Worm (Caenorhabditis elegans) whole organism, late embryonic: ENCODE data around the gene best-20.

Source experiments
- C08G9.2 ChIP-seq: sonication (generic microtip); optimal IDR thresholded peaks from 2 replicates; lab custom pipeline; 2016; ENCODE audit warnings: mild to moderate bottlenecking, missing genetic modification characterization, moderate library complexity, missing compliant biosample characterization
- K02D7.2 ChIP-seq: sonication (generic microtip); optimal IDR thresholded peaks from 2 replicates; lab custom pipeline; 2017; ENCODE audit warnings: mild to moderate bottlenecking, missing genetic modification characterization, missing compliant biosample characterization
- ahr-1 ChIP-seq: sonication (generic microtip); optimal IDR thresholded peaks from 2 replicates; lab custom pipeline; 2016; ENCODE audit warnings: missing genetic modification characterization, missing compliant biosample characterization
- ceh-14 ChIP-seq: sonication (generic microtip); optimal IDR thresholded peaks from 2 replicates; lab custom pipeline; 2016; ENCODE audit warnings: missing genotype, missing genetic modification characterization, missing compliant biosample characterization
- ceh-2 ChIP-seq: sonication (generic microtip); optimal IDR thresholded peaks from 2 replicates; lab custom pipeline; 2016; ENCODE audit warnings: missing genotype, missing genetic modification characterization, missing compliant biosample characterization
- ceh-24 ChIP-seq: sonication (generic microtip); optimal IDR thresholded peaks from 2 replicates; lab custom pipeline; 2016; ENCODE audit warnings: mild to moderate bottlenecking, missing genetic modification characterization, missing compliant biosample characterization
- ceh-30 ChIP-seq: fragments of 150-350 bp; optimal IDR thresholded peaks from 2 replicates; lab custom pipeline; 2014; ENCODE audit warnings: missing biosample characterization, missing genetic modification characterization
- ceh-31 ChIP-seq: sonication (generic microtip); optimal IDR thresholded peaks from 2 replicates; lab custom pipeline; 2016; ENCODE audit warnings: missing genetic modification characterization, missing compliant biosample characterization
- ceh-34 ChIP-seq: sonication (generic microtip); optimal IDR thresholded peaks from 2 replicates; lab custom pipeline; 2016; ENCODE audit warnings: mild to moderate bottlenecking, missing genetic modification characterization, missing compliant biosample characterization
- ceh-6 ChIP-seq: fragments of 200-800 bp; sonication (Bioruptor generic); optimal IDR thresholded peaks from 2 replicates; lab custom pipeline; 2018; ENCODE audit warnings: mild to moderate bottlenecking, missing genetic modification characterization, missing compliant biosample characterization
- che-1 ChIP-seq: sonication (generic microtip); optimal IDR thresholded peaks from 2 replicates; lab custom pipeline; 2016; ENCODE audit warnings: mild to moderate bottlenecking, missing genetic modification characterization, missing compliant biosample characterization
- dmd-4 ChIP-seq: sonication (generic microtip); optimal IDR thresholded peaks from 2 replicates; lab custom pipeline; 2016; ENCODE audit warnings: borderline replicate concordance, missing genetic modification characterization, missing compliant biosample characterization
- dve-1 ChIP-seq: sonication (generic microtip); optimal IDR thresholded peaks from 2 replicates; lab custom pipeline; 2017; ENCODE audit warnings: antibody characterized with exemption, mild to moderate bottlenecking, missing genetic modification characterization, missing compliant biosample characterization
- elt-2 ChIP-seq: sonication (generic microtip); optimal IDR thresholded peaks from 2 replicates; lab custom pipeline; 2016; ENCODE audit warnings: missing genetic modification reagents, missing genetic modification characterization, missing compliant biosample characterization
- elt-4 ChIP-seq: sonication (generic microtip); optimal IDR thresholded peaks from 2 replicates; lab custom pipeline; 2016; ENCODE audit warnings: missing genetic modification characterization, missing compliant biosample characterization
- ets-4 ChIP-seq: sonication (generic microtip); optimal IDR thresholded peaks from 2 replicates; lab custom pipeline; 2016; ENCODE audit warnings: missing genetic modification characterization, missing compliant biosample characterization
- fax-1 ChIP-seq: sonication (generic microtip); optimal IDR thresholded peaks from 2 replicates; lab custom pipeline; 2016; ENCODE audit warnings: missing genotype, missing genetic modification characterization, missing compliant biosample characterization
- hlh-13 ChIP-seq: fragments of 200-800 bp; sonication (Bioruptor generic); optimal IDR thresholded peaks from 2 replicates; lab custom pipeline; 2018; ENCODE audit warnings: mild to moderate bottlenecking, missing genetic modification characterization, missing compliant biosample characterization
- hlh-15 ChIP-seq: sonication (generic microtip); optimal IDR thresholded peaks from 2 replicates; lab custom pipeline; 2016; ENCODE audit warnings: missing genetic modification characterization, missing compliant biosample characterization
- hlh-6 ChIP-seq: sonication (generic microtip); optimal IDR thresholded peaks from 2 replicates; lab custom pipeline; 2016; ENCODE audit warnings: missing genotype, missing genetic modification characterization, missing compliant biosample characterization
- lim-6 ChIP-seq: sonication (generic microtip); optimal IDR thresholded peaks from 2 replicates; lab custom pipeline; 2016; ENCODE audit warnings: missing genetic modification characterization, missing compliant biosample characterization
- lin-11 ChIP-seq: fragments of 200-800 bp; sonication (Bioruptor generic); optimal IDR thresholded peaks from 2 replicates; lab custom pipeline; 2018; ENCODE audit warnings: mild to moderate bottlenecking, missing genetic modification characterization, missing compliant biosample characterization
- madf-2 ChIP-seq: sonication (generic microtip); optimal IDR thresholded peaks from 2 replicates; lab custom pipeline; 2017; ENCODE audit warnings: missing genetic modification characterization, missing compliant biosample characterization
- pag-3 ChIP-seq: sonication (generic microtip); optimal IDR thresholded peaks from 2 replicates; lab custom pipeline; 2016; ENCODE audit warnings: missing compliant biosample characterization, missing genetic modification characterization, borderline replicate concordance
- pat-9 ChIP-seq: fragments of 200-800 bp; sonication (Bioruptor generic); optimal IDR thresholded peaks from 2 replicates; lab custom pipeline; 2018; ENCODE audit warnings: mild to moderate bottlenecking, missing genetic modification characterization, moderate library complexity, missing compliant biosample characterization
- pax-1 ChIP-seq: fragments of 150-350 bp; optimal IDR thresholded peaks from 2 replicates; lab custom pipeline; 2014; ENCODE audit warnings: missing biosample characterization, missing genetic modification characterization
- pha-2 ChIP-seq: sonication (generic microtip); optimal IDR thresholded peaks from 2 replicates; lab custom pipeline; 2017; ENCODE audit warnings: mild to moderate bottlenecking, missing genetic modification characterization, missing compliant biosample characterization
- ref-2 ChIP-seq: sonication (generic microtip); optimal IDR thresholded peaks from 2 replicates; lab custom pipeline; 2016; ENCODE audit warnings: missing genetic modification characterization, missing compliant biosample characterization
- sox-4 ChIP-seq: sonication (generic microtip); optimal IDR thresholded peaks from 2 replicates; lab custom pipeline; 2017; ENCODE audit warnings: mild to moderate bottlenecking, missing genetic modification characterization, inconsistent platforms, missing compliant biosample characterization
- syd-9 ChIP-seq: sonication (generic microtip); optimal IDR thresholded peaks from 2 replicates; lab custom pipeline; 2016; ENCODE audit warnings: mild to moderate bottlenecking, missing genetic modification characterization, moderate library complexity, missing compliant biosample characterization
- ttx-3 ChIP-seq: sonication (generic microtip); optimal IDR thresholded peaks from 2 replicates; lab custom pipeline; 2016; ENCODE audit warnings: missing genetic modification reagents, missing genetic modification characterization, missing compliant biosample characterization
- unc-3 ChIP-seq, 2 experiments: fragments of 200-800 bp in 1 of 2; sonication (Bioruptor generic) in 1 of 2; sonication (generic microtip) in 1 of 2; conservative IDR thresholded peaks in 1 of 2; optimal IDR thresholded peaks in 1 of 2; 2 replicates each; pipeline versions ENCODE4 v1.3.6 to Lab custom; 2016 to 2022; ENCODE audit warnings: missing compliant biosample characterization in 2 of 2, missing genetic modification characterization in 2 of 2, missing genetic modification reagents in 1 of 2
- unc-86 ChIP-seq: sonication (generic microtip); optimal IDR thresholded peaks from 2 replicates; lab custom pipeline; 2016; ENCODE audit warnings: missing genetic modification characterization, missing compliant biosample characterization
- zip-5 ChIP-seq: sonication (generic microtip); optimal IDR thresholded peaks from 2 replicates; lab custom pipeline; 2016; ENCODE audit warnings: missing genetic modification characterization, missing compliant biosample characterization

The best-20 gene

ce11 chrIV:3745806-3746205, 10.2 kb upstream of the best-20 start:
- no peak for TF ChIP-seq elt-2
- no peak for TF ChIP-seq hlh-15 (tag; lab: Kevin White, UChicago)
- TF ChIP-seq ref-2 (tag; lab: Kevin White, UChicago), result no peak
- no peak for TF ChIP-seq C08G9.2
- no peak for TF ChIP-seq fax-1 (tag; lab: Kevin White, UChicago)
- TF ChIP-seq madf-2 (tag; lab: Kevin White, UChicago), result no peak
- no peak for TF ChIP-seq ceh-30 (tag; lab: Kevin White, UChicago)
- TF ChIP-seq ceh-14 (tag; lab: Kevin White, UChicago), result no peak
- no peak for TF ChIP-seq hlh-6 (tag; lab: Kevin White, UChicago)
- TF ChIP-seq che-1 (tag; lab: Kevin White, UChicago), result no peak
- no peak for TF ChIP-seq pag-3 (tag; lab: Kevin White, UChicago)
- no peak for TF ChIP-seq ceh-2 (tag; lab: Kevin White, UChicago)
- no peak for TF ChIP-seq sox-4
- no peak for TF ChIP-seq K02D7.2 (tag; lab: Kevin White, UChicago)
- TF ChIP-seq syd-9, result no peak
- no peak for TF ChIP-seq zip-5 (tag; lab: Kevin White, UChicago)

- no peak for TF ChIP-seq ceh-34 (tag; lab: Kevin White, UChicago)
- TF ChIP-seq ceh-24 (tag; lab: Kevin White, UChicago), result no peak
- TF ChIP-seq madf-2 (tag; lab: Kevin White, UChicago), result no peak
- TF ChIP-seq dve-1 (tag; lab: Kevin White, UChicago), result no peak
- TF ChIP-seq K02D7.2 (tag; lab: Kevin White, UChicago), result no peak
- no peak for TF ChIP-seq ttx-3 (tag; lab: Kevin White, UChicago)
- no peak for TF ChIP-seq lim-6 (tag; lab: Kevin White, UChicago)
- no peak for TF ChIP-seq syd-9
- no peak for TF ChIP-seq pha-2 (tag; lab: Kevin White, UChicago)
- no peak for TF ChIP-seq lin-11
- no peak for TF ChIP-seq ceh-6 (GFP tag; lab: Kevin White, UChicago)
- no peak for TF ChIP-seq ceh-2 (tag; lab: Kevin White, UChicago)
Measured at ce11 chrIV:3751001-3751400, 5.0 kb upstream of the best-20 start, which contains the start of gene ugt-45. Gene ugt-45 (minus strand): TSS chrIV:3751101.

- no peak for TF ChIP-seq elt-4 (tag; lab: Kevin White, UChicago)
- no peak for TF ChIP-seq elt-2
- no peak for TF ChIP-seq ceh-31 (tag; lab: Kevin White, UChicago)
- TF ChIP-seq pax-1 (tag; lab: Kevin White, UChicago), result no peak
- TF ChIP-seq unc-3 (GFP tag; conservative IDR thresholded peaks at IDR 0.05; lab: Robert Waterston, UW), result no peak
- no peak for TF ChIP-seq unc-3 (tag; optimal IDR thresholded peaks at IDR 0.05; lab: Kevin White, UChicago)
- no peak for TF ChIP-seq hlh-15 (tag; lab: Kevin White, UChicago)
- no peak for TF ChIP-seq dmd-4 (tag; lab: Kevin White, UChicago)
- TF ChIP-seq hlh-13 (GFP tag; lab: Kevin White, UChicago), result no peak
- TF ChIP-seq ref-2 (tag; lab: Kevin White, UChicago), result no peak
- TF ChIP-seq ceh-34 (tag; lab: Kevin White, UChicago), result no peak
- no peak for TF ChIP-seq unc-86 (tag; lab: Kevin White, UChicago)
- TF ChIP-seq ahr-1 (tag; lab: Kevin White, UChicago), result no peak
Measured at ce11 chrIV:3752276-3752675, 3.7 kb upstream of the best-20 start.

ce11 chrIV:3755355-3755754, 666 bp upstream of the best-20 start, which contains the start of gene Y37E11AR.7:
Gene Y37E11AR.7 (minus strand): TSS chrIV:3755455.
- TF ChIP-seq pat-9 (tag; lab: Kevin White, UChicago), result no peak
- TF ChIP-seq ets-4, result no peak
- no peak for TF ChIP-seq ahr-1 (tag; lab: Kevin White, UChicago)
